Fruit fly (Drosophila melanogaster): ENCODE results near the gene CG17732.
A peak's percentile ranks its signal among the peaks of the same experiment; 100 is the strongest.

dm6 chr3L:20002482-20003234, 21.2 kb downstream of the CG17732 start, which contains the start of gene CG7668:
- TF ChIP-seq psq (optimal IDR thresholded peaks at IDR 0.05) (no peak), pan (optimal IDR thresholded peaks at IDR 0.05) (peak; percentile 49), EcR (GFP tag; optimal IDR thresholded peaks at IDR 0.05) (no peak), Dll (optimal IDR thresholded peaks at IDR 0.05) (no peak), usp (GFP tag; optimal IDR thresholded peaks at IDR 0.05) (no peak), CG8478 (optimal IDR thresholded peaks at IDR 0.05) (no peak)

Measured in whole organism.